Worm (Caenorhabditis elegans): ENCODE results near the gene sri-2.

- no peak for TF ChIP-seq unc-62 (GFP tag; optimal IDR thresholded peaks at IDR 0.05)
- TF ChIP-seq ceh-88 (GFP tag; IDR thresholded peaks at IDR 0.05): no peak
- TF ChIP-seq nhr-12 (tag; optimal IDR thresholded peaks at IDR 0.05): no peak
- no peak for TF ChIP-seq snpc-4 (tag; optimal IDR thresholded peaks at IDR 0.05)
- TF ChIP-seq nhr-237 (tag; optimal IDR thresholded peaks at IDR 0.05): no peak
Measured at ce11 chrV:15915919-15916318, 49.1 kb downstream of the sri-2 start, which contains the start of gene gst-38.

All from whole organism, L1 larva.